In genomic region chrV:17240579-17241277, ce11 we compare ENCODE assay signal across 1 worm cellular context.
TF ChIP-seq lines count a peak whose summit lies in the region.

No protein-coding gene starts in this region.

TF ChIP-seq in whole organism, L4 larva, 104 proteins besides CTCF, POLR2A, EP300 and RAD21 (continued from another document):
- no peak for TF ChIP-seq unc-39 (tag; optimal IDR thresholded peaks at IDR 0.05; lab: Kevin White, UChicago)
- TF ChIP-seq snpc-1.2 (GFP tag; IDR thresholded peaks at IDR 0.05; lab: Robert Waterston, UW): no peak
- no peak for TF ChIP-seq D1046.2 (GFP tag; IDR thresholded peaks at IDR 0.05; lab: Robert Waterston, UW)
- no peak for TF ChIP-seq nhr-76 (tag; optimal IDR thresholded peaks at IDR 0.05; lab: Kevin White, UChicago)
- TF ChIP-seq rbr-2 (tag; optimal IDR thresholded peaks at IDR 0.05; lab: Kevin White, UChicago): no peak
- no peak for TF ChIP-seq lin-15B (tag; optimal IDR thresholded peaks at IDR 0.05; lab: Kevin White, UChicago)
- TF ChIP-seq nhr-48 (tag; optimal IDR thresholded peaks at IDR 0.05; lab: Kevin White, UChicago): no peak
TF ChIP-seq in whole organism, L4 larva: peak in this region for 7.
